Fruit fly (Drosophila melanogaster) whole organism, embryonic: ENCODE measurements around the gene CG4613.

Experiments
- Atf-2 ChIP-seq: fragments of 200-800 bp; sonication (Bioruptor generic); optimal IDR thresholded peaks from 2 replicates; lab custom pipeline; 2016; ENCODE audit warnings: missing biosample characterization, missing genetic modification characterization
- B-H1 ChIP-seq: fragments of 200-800 bp; sonication (Bioruptor generic); IDR thresholded peaks from 3 replicates; pipeline ENCODE4 v1.3.6; 2022; ENCODE audit warnings: missing biosample characterization, missing genetic modification characterization
- CG10543 ChIP-seq: fragments of 200-800 bp; sonication (Bioruptor generic); optimal IDR thresholded peaks from 3 replicates; lab custom pipeline; 2017; ENCODE audit warnings: missing biosample characterization, mild to moderate bottlenecking, missing genetic modification characterization, moderate library complexity
- CG11456 ChIP-seq: fragments of 200-800 bp; sonication (Bioruptor generic); IDR thresholded peaks from 3 replicates; pipeline ENCODE4 v1.3.6; 2022; ENCODE audit warnings: missing biosample characterization, missing genetic modification characterization
- CG14014 ChIP-seq: fragments of 200-800 bp; sonication (Bioruptor generic); IDR thresholded peaks from 2 replicates; pipeline ENCODE4 v1.3.6; 2022; ENCODE audit warnings: missing biosample characterization, missing genetic modification characterization
- CG17328 ChIP-seq: fragments of 200-800 bp; sonication (Bioruptor generic); IDR thresholded peaks from 2 replicates; pipeline ENCODE4 v1.3.6; 2022; ENCODE audit warnings: missing biosample characterization, missing genetic modification characterization
- CG17829 ChIP-seq: fragments of 200-800 bp; optimal IDR thresholded peaks from 2 replicates; lab custom pipeline; 2019; ENCODE audit warnings: missing biosample characterization, mild to moderate bottlenecking, missing genetic modification characterization, moderate library complexity
- CG18262 ChIP-seq: fragments of 200-800 bp; optimal IDR thresholded peaks from 3 replicates; lab custom pipeline; 2019; ENCODE audit warnings: missing biosample characterization, mild to moderate bottlenecking, missing genetic modification characterization, moderate library complexity
- CG2129 ChIP-seq: fragments of 200-800 bp; sonication (Bioruptor generic); IDR thresholded peaks from 2 replicates; pipeline ENCODE4 v1.3.6; 2022; ENCODE audit warnings: missing biosample characterization, missing genetic modification characterization; ENCODE audit not compliant: partially characterized antibody
- CG2889 ChIP-seq: fragments of 200-800 bp; sonication (Bioruptor generic); IDR thresholded peaks from 3 replicates; pipeline ENCODE4 v1.3.6; 2022; ENCODE audit warnings: missing biosample characterization, missing genetic modification characterization
- CG3726 ChIP-seq: fragments of 200-800 bp; sonication (Bioruptor generic); IDR thresholded peaks from 3 replicates; pipeline ENCODE4, ENCODE4 v1.3.6; 2022; ENCODE audit warnings: missing biosample characterization, missing genetic modification characterization
- CG5180 ChIP-seq: fragments of 200-800 bp; sonication (Bioruptor generic); optimal IDR thresholded peaks from 3 replicates; lab custom pipeline; 2017; ENCODE audit warnings: missing biosample characterization, missing genetic modification characterization, mild to moderate bottlenecking, moderate library complexity, missing genetic modification reagents
- CG6791 ChIP-seq: fragments of 200-800 bp; sonication (Bioruptor generic); IDR thresholded peaks from 3 replicates; pipeline ENCODE4 v1.3.6; 2022; ENCODE audit warnings: missing biosample characterization, missing genetic modification characterization; ENCODE audit not compliant: partially characterized antibody
- CG7745 ChIP-seq: fragments of 200-800 bp; sonication (Bioruptor generic); optimal IDR thresholded peaks from 2 replicates; lab custom pipeline; 2018; ENCODE audit warnings: missing biosample characterization, mild to moderate bottlenecking, missing genetic modification characterization, moderate library complexity
- CG7928 ChIP-seq: fragments of 200-800 bp; sonication (Bioruptor generic); optimal IDR thresholded peaks from 2 replicates; lab custom pipeline; 2017; ENCODE audit warnings: missing biosample characterization, mild to moderate bottlenecking, missing genetic modification characterization
- CG7987 ChIP-seq: fragments of 200-800 bp; sonication (Bioruptor generic); optimal IDR thresholded peaks from 2 replicates; lab custom pipeline; 2018; ENCODE audit warnings: missing biosample characterization, mild to moderate bottlenecking, missing genetic modification characterization, moderate library complexity
- CG8089 ChIP-seq: fragments of 200-800 bp; sonication (Bioruptor generic); optimal IDR thresholded peaks from 3 replicates; lab custom pipeline; 2016; ENCODE audit warnings: missing biosample characterization, missing genetic modification characterization
- CG8281 ChIP-seq: fragments of 200-800 bp; sonication (Bioruptor generic); optimal IDR thresholded peaks from 2 replicates; lab custom pipeline; 2018; ENCODE audit warnings: missing biosample characterization, mild to moderate bottlenecking, missing genetic modification characterization, moderate library complexity
- CG8944 ChIP-seq: fragments of 200-800 bp; sonication (Bioruptor generic); optimal IDR thresholded peaks from 3 replicates; lab custom pipeline; 2016; ENCODE audit warnings: missing biosample characterization, missing genetic modification characterization
- CG9727 ChIP-seq: fragments of 200-800 bp; sonication (Bioruptor generic); optimal IDR thresholded peaks from 3 replicates; lab custom pipeline; 2017; ENCODE audit warnings: missing biosample characterization, mild to moderate bottlenecking, missing genetic modification characterization
- CG9932 ChIP-seq: fragments of 200-800 bp; sonication (Bioruptor generic); IDR thresholded peaks from 2 replicates; pipeline ENCODE4 v1.3.6; 2022; ENCODE audit warnings: missing biosample characterization, missing genetic modification characterization
- Chrac-16 ChIP-seq: fragments of 200-800 bp; sonication (Bioruptor generic); optimal IDR thresholded peaks from 3 replicates; lab custom pipeline; 2016; ENCODE audit warnings: missing biosample characterization, missing genetic modification characterization
- CkIIα-i1 ChIP-seq: fragments of 200-800 bp; sonication (Bioruptor generic); IDR thresholded peaks from 2 replicates; pipeline ENCODE4 v1.3.6; 2022; ENCODE audit warnings: missing biosample characterization, missing genetic modification characterization
- Dip2 ChIP-seq: fragments of 200-800 bp; sonication (Bioruptor generic); IDR thresholded peaks from 2 replicates; pipeline ENCODE4 v1.3.6; 2022; ENCODE audit warnings: missing biosample characterization, missing genetic modification characterization
- E2f2 ChIP-seq: fragments of 200-800 bp; sonication (Bioruptor generic); IDR thresholded peaks from 2 replicates; pipeline ENCODE4 v1.3.6; 2022; ENCODE audit warnings: missing biosample characterization, missing genetic modification characterization
- HLH3B ChIP-seq: fragments of 200-800 bp; sonication (Bioruptor generic); IDR thresholded peaks from 2 replicates; pipeline ENCODE4 v1.3.6; 2022; ENCODE audit warnings: missing biosample characterization, missing genetic modification characterization
- Mrtf ChIP-seq: fragments of 200-800 bp; sonication (Bioruptor generic); IDR thresholded peaks from 3 replicates; pipeline ENCODE4 v1.3.6; 2022; ENCODE audit warnings: missing biosample characterization, missing genetic modification characterization
- Nf-YA ChIP-seq: fragments of 200-800 bp; sonication (Bioruptor generic); IDR thresholded peaks from 2 replicates; pipeline ENCODE4 v1.3.6; 2022; ENCODE audit warnings: missing biosample characterization, missing genetic modification characterization
- Oli ChIP-seq: fragments of 200-800 bp; sonication (Bioruptor generic); optimal IDR thresholded peaks from 2 replicates; lab custom pipeline; 2018; ENCODE audit warnings: missing biosample characterization, mild to moderate bottlenecking, missing genetic modification characterization, moderate library complexity
- Poxn ChIP-seq: fragments of 200-800 bp; sonication (Bioruptor generic); IDR thresholded peaks from 2 replicates; pipeline ENCODE4 v1.3.6; 2022; ENCODE audit warnings: missing biosample characterization, missing genetic modification characterization
- Rfx ChIP-seq: fragments of 200-800 bp; sonication (Bioruptor generic); IDR thresholded peaks from 2 replicates; pipeline ENCODE4 v1.3.6; 2022; ENCODE audit warnings: missing biosample characterization, missing genetic modification characterization
- Sry-β ChIP-seq: fragments of 200-800 bp; sonication (Bioruptor generic); optimal IDR thresholded peaks from 2 replicates; lab custom pipeline; 2018; ENCODE audit warnings: missing biosample characterization, mild to moderate bottlenecking, missing genetic modification characterization, moderate library complexity
- al ChIP-seq: fragments of 200-800 bp; sonication (Bioruptor generic); IDR thresholded peaks from 2 replicates; pipeline ENCODE4 v1.3.6; 2022; ENCODE audit warnings: missing biosample characterization, missing genetic modification characterization
- corto ChIP-seq: fragments of 200-800 bp; sonication (Bioruptor generic); optimal IDR thresholded peaks from 2 replicates; lab custom pipeline; 2016; ENCODE audit warnings: missing biosample characterization, mild to moderate bottlenecking, missing genetic modification characterization, moderate library complexity
- dimm ChIP-seq: fragments of 200-800 bp; sonication (Bioruptor generic); IDR thresholded peaks from 2 replicates; pipeline ENCODE4 v1.3.6; 2022; ENCODE audit warnings: missing biosample characterization, missing genetic modification characterization
- dysf ChIP-seq: fragments of 200-800 bp; sonication (Bioruptor generic); IDR thresholded peaks from 3 replicates; pipeline ENCODE4 v1.3.6; 2022; ENCODE audit warnings: missing biosample characterization, missing genetic modification characterization
- exex ChIP-seq: fragments of 200-800 bp; sonication (Bioruptor generic); optimal IDR thresholded peaks from 4 replicates; lab custom pipeline; 2018; ENCODE audit warnings: missing biosample characterization, mild to moderate bottlenecking, missing genetic modification characterization, moderate library complexity
- gcm ChIP-seq: fragments of 200-800 bp; sonication (Bioruptor generic); optimal IDR thresholded peaks from 2 replicates; lab custom pipeline; 2019; ENCODE audit warnings: missing biosample characterization, mild to moderate bottlenecking, missing genetic modification characterization, moderate library complexity
- grau ChIP-seq: fragments of 200-800 bp; optimal IDR thresholded peaks from 3 replicates; lab custom pipeline; 2019; ENCODE audit warnings: missing biosample characterization, mild to moderate bottlenecking, missing genetic modification characterization, moderate library complexity
- hkb ChIP-seq, 2 experiments: fragments of 200-800 bp in 1 of 2; fragments of >200 bp in 1 of 2; sonication (Bioruptor generic) in 1 of 2; IDR thresholded peaks in 1 of 2; optimal IDR thresholded peaks in 1 of 2; 2 replicates each; pipeline versions ENCODE4 v1.3.6 to Lab custom; 2017 to 2022; ENCODE audit warnings: missing biosample characterization in 1 of 2, missing genetic modification characterization in 1 of 2
- klu ChIP-seq: fragments of 200-800 bp; sonication (Bioruptor generic); IDR thresholded peaks from 2 replicates; pipeline ENCODE4 v1.3.6; 2022; ENCODE audit warnings: missing biosample characterization, missing genetic modification characterization
- mam ChIP-seq: fragments of 200-800 bp; sonication (Bioruptor generic); optimal IDR thresholded peaks from 3 replicates; lab custom pipeline; 2016; ENCODE audit warnings: missing biosample characterization, missing genetic modification characterization
- nom ChIP-seq: fragments of 200-800 bp; sonication (Bioruptor generic); optimal IDR thresholded peaks from 2 replicates; lab custom pipeline; 2017; ENCODE audit warnings: missing biosample characterization, missing genetic modification characterization, mild to moderate bottlenecking, moderate library complexity, missing genetic modification reagents
- org-1 ChIP-seq: fragments of 200-800 bp; sonication (Bioruptor generic); optimal IDR thresholded peaks from 2 replicates; lab custom pipeline; 2017; ENCODE audit warnings: missing biosample characterization, missing genetic modification characterization
- seq ChIP-seq: fragments of 200-800 bp; sonication (Bioruptor generic); IDR thresholded peaks from 2 replicates; pipeline ENCODE4 v1.3.6; 2022; ENCODE audit warnings: missing biosample characterization, missing genetic modification characterization
- sima ChIP-seq: fragments of 200-800 bp; sonication (Bioruptor generic); optimal IDR thresholded peaks from 2 replicates; lab custom pipeline; 2016; ENCODE audit warnings: missing biosample characterization, missing genetic modification characterization
- slp2 ChIP-seq: fragments of 200-800 bp; sonication (Bioruptor generic); optimal IDR thresholded peaks from 2 replicates; lab custom pipeline; 2016; ENCODE audit warnings: missing biosample characterization, missing genetic modification characterization
- sqz ChIP-seq: fragments of 200-800 bp; sonication (Bioruptor generic); optimal IDR thresholded peaks from 3 replicates; lab custom pipeline; 2018; ENCODE audit warnings: missing biosample characterization, mild to moderate bottlenecking, missing genetic modification characterization
- tgo ChIP-seq: fragments of 200-800 bp; sonication (Bioruptor generic); IDR thresholded peaks from 3 replicates; pipeline ENCODE4 v1.3.6; 2022; ENCODE audit warnings: missing biosample characterization, missing genetic modification characterization
- yki ChIP-seq: fragments of >200 bp; optimal IDR thresholded peaks from 3 replicates; lab custom pipeline; 2018

The CG4613 gene

dm6 chr3L:14550839-14551415 lies 29.4 kb upstream of the CG4613 start, which contains the start of gene Gbs-70E (continued):
- TF ChIP-seq sqz (GFP tag; lab: Kevin White, UChicago), result peak; percentile 86
- peak; percentile 94 for TF ChIP-seq mam (GFP tag; lab: Kevin White, UChicago)
- TF ChIP-seq CG17328 (GFP tag; lab: Robert Waterston, UW), result peak; percentile 87
- no peak for TF ChIP-seq hkb (optimal IDR thresholded peaks at IDR 0.05; lab: Kevin White, UChicago)
- TF ChIP-seq hkb (GFP tag; IDR thresholded peaks at IDR 0.05; lab: Robert Waterston, UW), result peak; percentile 94
- TF ChIP-seq Oli, result peak; percentile 94
- peak; percentile 88; the same call in 1 of the 2 replicates for TF ChIP-seq klu (GFP tag; lab: Robert Waterston, UW)
- peak; percentile 78 for TF ChIP-seq exex (tag; lab: Kevin White, UChicago)
- TF ChIP-seq tgo, result peak; percentile 94
- TF ChIP-seq CG5180 (GFP tag; lab: Kevin White, UChicago), result peak; percentile 82
- peak; percentile 85 for TF ChIP-seq slp2 (GFP tag; lab: Kevin White, UChicago)
- peak; percentile 91 for TF ChIP-seq CG8089 (GFP tag; lab: Kevin White, UChicago)
- peak; percentile 93 for TF ChIP-seq grau (tag; lab: Kevin White, UChicago)
- TF ChIP-seq CG2129, result no peak
- TF ChIP-seq CG7928, result peak; percentile 52
- TF ChIP-seq CG17829 (tag; lab: Kevin White, UChicago), result peak; percentile 94
- peak; percentile 75 for TF ChIP-seq Nf-YA
- peak; percentile 93 for TF ChIP-seq Rfx (GFP tag; lab: Robert Waterston, UW)
- TF ChIP-seq E2f2 (GFP tag; lab: Robert Waterston, UW), result peak; percentile 77
- TF ChIP-seq corto (GFP tag; lab: Kevin White, UChicago), result peak; percentile 86
- TF ChIP-seq Chrac-16 (GFP tag; lab: Kevin White, UChicago), result peak; percentile 93
- peak; percentile 88 for TF ChIP-seq yki (lab: Kevin White, UChicago)
- no peak for TF ChIP-seq Dip2 (GFP tag; lab: Robert Waterston, UW)
- TF ChIP-seq B-H1, result peak; percentile 88; the same call in 2 of the 3 replicates
- TF ChIP-seq CG8281, result peak; percentile 71
- peak; percentile 83 for TF ChIP-seq CG8944
- TF ChIP-seq CG18262 (tag; lab: Kevin White, UChicago), result peak; percentile 96
- TF ChIP-seq al (GFP tag; lab: Robert Waterston, UW), result peak; percentile 90
- TF ChIP-seq CG9932 (GFP tag; lab: Robert Waterston, UW), result peak; percentile 87
- TF ChIP-seq CG2889 (GFP tag; lab: Robert Waterston, UW), result peak; percentile 79; the same call in 1 of the 3 replicates
- TF ChIP-seq CG3726 (GFP tag; lab: Robert Waterston, UW), result no peak
- TF ChIP-seq Atf-2 (GFP tag; lab: Kevin White, UChicago), result peak; percentile 91
- peak; percentile 92 for TF ChIP-seq dysf
- peak; percentile 61 for TF ChIP-seq CG7745 (tag; lab: Kevin White, UChicago)
- peak; percentile 84; the same call in 2 of the 3 replicates for TF ChIP-seq Mrtf (GFP tag; lab: Robert Waterston, UW)
- TF ChIP-seq gcm (GFP tag; lab: Kevin White, UChicago), result peak; percentile 94
- peak; percentile 80; the same call in 1 of the 3 replicates for TF ChIP-seq CG11456 (GFP tag; lab: Robert Waterston, UW)
- no peak for TF ChIP-seq CkIIα-i1 (GFP tag; lab: Robert Waterston, UW)
- TF ChIP-seq Sry-β (GFP tag; lab: Kevin White, UChicago), result no peak
- TF ChIP-seq org-1, result peak; percentile 90
- TF ChIP-seq CG6791 (GFP tag; lab: Robert Waterston, UW), result no peak; the same call in 2 of the 3 replicates
- TF ChIP-seq sima, result peak; percentile 77
- TF ChIP-seq Poxn (GFP tag; lab: Robert Waterston, UW), result peak; percentile 60; the same call in 1 of the 2 replicates
- TF ChIP-seq CG7987 (GFP tag; lab: Kevin White, UChicago), result peak; percentile 87
- TF ChIP-seq CG9727 (GFP tag; lab: Kevin White, UChicago), result peak; percentile 92
- peak; percentile 88 for TF ChIP-seq HLH3B (GFP tag; lab: Robert Waterston, UW)
- peak; percentile 94 for TF ChIP-seq CG10543
- TF ChIP-seq seq (GFP tag; lab: Robert Waterston, UW), result peak; percentile 94
- TF ChIP-seq dimm, result 0 out of 2 replicates have a peak, but pooled peaks have one; percentile 67
- peak; percentile 83 for TF ChIP-seq nom (GFP tag; lab: Kevin White, UChicago)
- TF ChIP-seq CG14014, result peak; percentile 90
